Fruit fly (Drosophila melanogaster): ENCODE data around the gene Pdp1.

Pdp1 gene

DNA sequence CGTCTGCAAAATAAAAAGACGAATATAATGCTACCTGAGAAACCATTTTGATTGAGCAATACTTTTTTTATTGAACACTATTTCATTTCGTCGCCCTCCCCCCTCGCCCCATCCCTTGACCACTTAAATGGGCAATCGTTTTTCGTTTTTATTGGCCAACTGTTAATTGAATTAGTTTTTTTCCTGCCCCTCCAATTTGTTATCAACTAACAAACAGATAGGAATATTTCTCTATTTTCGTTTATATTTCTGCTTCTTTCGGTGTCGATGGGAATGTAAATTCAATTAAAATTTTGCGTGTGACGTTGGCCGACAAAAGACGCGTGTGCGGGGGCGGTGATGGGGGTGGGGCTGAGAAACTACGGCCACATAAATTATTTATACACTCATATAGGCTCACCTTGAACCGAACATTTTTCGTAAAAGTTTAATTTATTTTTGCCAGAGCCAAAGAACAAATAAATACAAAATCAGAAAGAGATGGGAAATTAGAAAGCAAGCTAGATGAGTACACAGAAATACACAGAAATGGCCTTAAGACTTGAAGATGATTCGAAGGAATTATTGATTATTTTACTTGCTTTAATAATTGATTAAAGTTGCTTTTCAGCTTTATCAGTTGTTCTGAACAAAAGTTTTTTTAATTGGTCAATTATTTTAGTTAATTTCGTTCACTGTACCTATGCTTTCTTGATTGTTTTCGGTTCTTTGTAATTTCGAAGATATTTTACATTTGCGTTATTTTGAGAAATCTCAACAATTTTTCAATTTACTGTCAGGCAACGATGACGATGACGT is 6.3 kb downstream of the Pdp1 start (continued):
- TF ChIP-seq HLH4C (GFP tag; IDR thresholded peaks at IDR 0.05; ENCODE audit: partially characterized antibody) (no peak), CG34376 (GFP tag; optimal IDR thresholded peaks at IDR 0.05) (peak; percentile 21), Optix (GFP tag; IDR thresholded peaks at IDR 0.05) (no peak), lola (GFP tag; optimal IDR thresholded peaks at IDR 0.05) (peak in 1 of 3 experiments; percentile 20), onecut (GFP tag; IDR thresholded peaks at IDR 0.05) (0 out of 2 replicates have a peak, but pooled peaks have one; percentile 8), bigmax (GFP tag; optimal IDR thresholded peaks at IDR 0.05) (no peak), CG14050 (GFP tag; IDR thresholded peaks at IDR 0.05) (peak; percentile 28; the same call in 2 of the 3 replicates), HmgZ (tag; optimal IDR thresholded peaks at IDR 0.05) (peak; percentile 8), HmgD (GFP tag; optimal IDR thresholded peaks at IDR 0.05) (no peak), esg (GFP tag; conservative IDR thresholded peaks at IDR 0.05) (peak; percentile 67), CG14667 (GFP tag; IDR thresholded peaks at IDR 0.05) (peak; percentile 46), BEAF-32 (GFP tag; optimal IDR thresholded peaks at IDR 0.05) (no peak), CG12219 (GFP tag; optimal IDR thresholded peaks at IDR 0.05) (no peak), Fer1 (GFP tag; optimal IDR thresholded peaks at IDR 0.05) (no peak), CG14965 (GFP tag; optimal IDR thresholded peaks at IDR 0.05; ENCODE audit: borderline replicate concordance) (no peak), CG9609 (GFP tag; optimal IDR thresholded peaks at IDR 0.05) (peak; percentile 36), grn (GFP tag; optimal IDR thresholded peaks at IDR 0.05) (no peak), jing (GFP tag; optimal IDR thresholded peaks at IDR 0.05) (no peak), Ssrp (tag; optimal IDR thresholded peaks at IDR 0.05) (peak; percentile 43), wor (GFP tag; IDR thresholded peaks at IDR 0.05) (no peak), hbn (GFP tag; IDR thresholded peaks at IDR 0.05; ENCODE audit: partially characterized antibody) (no peak), CG43689 (GFP tag; IDR thresholded peaks at IDR 0.05) (peak; percentile 25; the same call in 1 of the 2 replicates), CG7963 (GFP tag; IDR thresholded peaks at IDR 0.05; ENCODE audit: partially characterized antibody) (no peak), CG17802 (tag; optimal IDR thresholded peaks at IDR 0.05) (no peak), CG17361 (GFP tag; IDR thresholded peaks at IDR 0.05) (peak; percentile 40; the same call in 1 of the 3 replicates), Hr39 (optimal IDR thresholded peaks at IDR 0.05) (no peak), Abd-B (GFP tag; optimal IDR thresholded peaks at IDR 0.05) (no peak), CG8944 (GFP tag; optimal IDR thresholded peaks at IDR 0.05) (peak; percentile 25), CG9876 (GFP tag; optimal IDR thresholded peaks at IDR 0.05) (no peak), jumu (GFP tag; optimal IDR thresholded peaks at IDR 0.05) (peak; percentile 5), CG12659 (GFP tag; optimal IDR thresholded peaks at IDR 0.05) (peak; percentile 33), ind (GFP tag; optimal IDR thresholded peaks at IDR 0.05) (no peak), CG2875 (GFP tag; optimal IDR thresholded peaks at IDR 0.05) (peak; percentile 14), CG10543 (GFP tag; optimal IDR thresholded peaks at IDR 0.05) (peak; percentile 29), CG12391 (tag; optimal IDR thresholded peaks at IDR 0.05) (peak; percentile 45), dysf (GFP tag; IDR thresholded peaks at IDR 0.05) (peak; percentile 71; the same call in 2 of the 3 replicates), zen2 (GFP tag; IDR thresholded peaks at IDR 0.05; ENCODE audit: partially characterized antibody) (no peak), CG3838 (GFP tag; optimal IDR thresholded peaks at IDR 0.05) (peak; percentile 9), CG13424 (tag; optimal IDR thresholded peaks at IDR 0.05) (peak; percentile 57), bab2 (GFP tag; optimal IDR thresholded peaks at IDR 0.05) (peak; percentile 43), Vsx1 (GFP tag; optimal IDR thresholded peaks at IDR 0.05) (no peak), ro (GFP tag; IDR thresholded peaks at IDR 0.05) (0 out of 2 replicates have a peak, but pooled peaks have one; percentile 13), ssp (GFP tag; IDR thresholded peaks at IDR 0.05) (peak; percentile 37; the same call in 1 of the 2 replicates), CG16813 (GFP tag; IDR thresholded peaks at IDR 0.05; ENCODE audit: partially characterized antibody) (no peak), CG15601 (tag; optimal IDR thresholded peaks at IDR 0.05) (peak; percentile 11), CG11398 (GFP tag; optimal IDR thresholded peaks at IDR 0.05) (no peak), CG2120 (GFP tag; optimal IDR thresholded peaks at IDR 0.05) (peak; percentile 83), CG1024 (GFP tag; IDR thresholded peaks at IDR 0.05) (no peak)
